Worm (Caenorhabditis elegans) whole organism, dauer: ENCODE results near the gene Y42G9A.2.

Source experiments
- unc-62 ChIP-seq: sonication (generic microtip); optimal IDR thresholded peaks from 2 replicates; lab custom pipeline; 2017; ENCODE audit warnings: missing biosample characterization, missing genetic modification reagents, missing genetic modification characterization

The Y42G9A.2 gene

DNA sequence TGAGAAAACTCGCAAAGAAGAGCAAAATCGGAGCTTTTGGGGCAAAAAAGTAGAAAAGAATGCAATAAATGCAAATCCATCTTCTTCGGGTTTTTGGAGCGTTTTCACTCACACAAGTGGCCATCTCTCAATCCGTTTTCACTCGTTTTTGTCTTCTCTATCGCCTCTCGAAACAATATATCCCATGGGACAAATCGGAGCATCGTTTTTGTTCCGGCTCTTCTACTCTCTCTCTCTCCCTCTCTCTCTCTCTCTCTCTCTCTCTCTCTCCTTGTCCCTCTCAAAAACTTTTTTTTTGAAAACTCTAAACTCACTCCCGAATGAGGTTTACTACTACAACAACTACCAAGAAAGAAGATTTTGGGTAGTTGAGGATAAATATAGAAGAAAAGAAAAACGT lies 6.5 kb upstream of the Y42G9A.2 start:
- TF ChIP-seq unc-62 (GFP tag; lab: Kevin White, UChicago) = no peak

DNA sequence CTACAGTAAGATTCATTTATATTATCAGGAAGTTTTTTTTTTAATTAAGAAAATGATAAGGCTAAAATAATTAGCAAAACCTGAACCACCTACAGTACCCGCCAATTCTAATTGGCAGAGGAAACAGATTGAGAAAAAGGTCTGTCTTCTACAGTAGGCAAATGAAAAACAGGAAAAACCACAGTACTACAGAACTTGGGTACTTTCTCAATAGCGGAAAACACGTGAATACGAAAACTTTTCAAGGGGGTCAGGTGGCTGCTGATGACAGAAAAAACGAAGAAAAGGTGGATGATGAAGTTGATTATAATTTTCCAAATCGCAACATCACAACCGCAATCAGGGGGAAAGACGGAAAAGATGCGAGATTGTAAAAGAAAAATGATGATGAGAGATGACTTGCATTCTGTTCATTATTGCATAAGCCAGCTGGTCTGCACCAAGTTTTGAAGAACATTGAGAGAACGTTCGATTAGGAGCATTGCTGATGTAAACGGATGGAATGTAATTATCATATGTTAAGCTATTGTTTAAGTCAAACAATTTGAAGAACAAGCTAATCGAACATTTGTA lies 3.5 kb upstream of the Y42G9A.2 start:
- TF ChIP-seq unc-62 (GFP tag; lab: Kevin White, UChicago) = no peak

DNA sequence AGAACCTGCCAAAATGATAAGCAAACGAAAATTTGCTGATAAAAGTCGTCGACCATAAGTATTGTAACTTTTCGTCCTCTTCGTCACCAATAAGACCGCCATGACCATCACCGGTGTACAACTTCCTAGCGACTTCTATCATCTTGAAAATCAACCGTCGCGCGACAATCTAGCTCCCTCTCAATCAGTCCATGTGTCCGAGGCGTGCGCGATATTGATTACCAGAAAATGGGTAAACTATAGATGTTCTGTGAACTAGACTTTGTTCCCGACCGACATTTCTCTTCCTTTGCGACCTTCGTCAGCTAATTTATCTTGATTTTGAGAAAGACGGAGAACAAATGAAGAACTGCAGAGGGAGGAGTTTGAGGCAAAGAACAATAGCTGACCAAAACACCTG lies 2.7 kb upstream of the Y42G9A.2 start:
- no peak for TF ChIP-seq unc-62 (GFP tag; lab: Kevin White, UChicago)

DNA sequence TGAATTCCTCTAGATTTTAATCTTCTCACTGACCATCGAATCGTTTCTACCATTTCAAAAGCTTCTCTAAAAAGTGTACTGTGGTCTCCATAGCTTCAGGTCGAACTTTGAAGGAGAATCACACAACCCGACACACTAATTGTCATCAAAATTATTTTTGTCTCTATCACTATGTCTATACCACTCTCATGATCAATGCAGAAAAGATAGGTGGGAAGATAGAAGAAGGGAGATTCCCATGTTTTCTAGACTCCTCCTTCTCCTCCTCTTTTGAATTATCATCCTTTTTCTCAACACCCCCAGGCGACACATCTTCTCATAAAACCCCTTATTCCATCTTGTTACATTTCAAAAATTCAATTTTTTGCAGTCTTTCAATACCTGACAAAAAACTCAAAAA lies 2.1 kb upstream of the Y42G9A.2 start, which contains the start of gene Y42G9A.3:
Y42G9A.3 (plus strand) TSS at position 363 of the 400 bp plus-strand sequence.
- TF ChIP-seq unc-62 (GFP tag; lab: Kevin White, UChicago) = no peak

DNA sequence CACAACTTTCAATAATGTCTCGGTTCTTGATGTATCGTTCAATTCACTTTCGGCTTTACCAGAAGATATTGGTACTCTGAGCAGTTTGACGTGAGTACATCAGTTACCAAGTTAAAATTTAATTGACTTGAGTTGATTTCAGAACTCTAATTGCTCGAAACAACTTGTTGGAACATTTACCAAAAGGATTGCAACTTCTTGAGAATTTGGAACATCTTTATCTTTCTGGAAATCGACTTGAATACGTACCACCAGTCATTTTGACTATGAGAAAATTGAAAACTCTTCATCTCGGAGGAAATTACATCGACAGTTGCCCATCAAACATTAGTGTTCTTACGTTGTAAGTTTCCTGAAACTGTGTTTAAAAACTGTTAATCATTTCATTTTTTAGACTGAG lies 1.2 kb upstream of the Y42G9A.2 start:
- TF ChIP-seq unc-62 (GFP tag; lab: Kevin White, UChicago) = no peak

DNA sequence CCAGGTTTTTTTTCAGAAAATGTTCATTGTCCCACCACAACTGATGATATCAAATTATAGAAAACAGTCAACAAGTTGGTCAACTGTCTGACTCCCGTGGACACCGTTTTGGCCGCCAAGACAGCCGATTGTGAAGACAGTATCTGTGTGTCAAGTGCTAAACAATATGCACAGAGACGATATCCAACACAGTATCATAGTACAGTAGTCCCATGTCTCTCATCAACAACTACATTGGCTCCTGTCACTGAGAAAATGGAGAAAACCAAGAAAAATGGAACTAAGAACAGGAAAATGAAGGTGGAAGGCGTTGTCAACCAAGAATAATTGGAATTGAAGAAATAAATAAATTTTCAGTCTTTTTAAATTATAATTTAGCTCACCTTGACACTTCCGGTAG lies 698 bp downstream of the Y42G9A.2 start:
- TF ChIP-seq unc-62 (GFP tag; lab: Kevin White, UChicago) = no peak

DNA sequence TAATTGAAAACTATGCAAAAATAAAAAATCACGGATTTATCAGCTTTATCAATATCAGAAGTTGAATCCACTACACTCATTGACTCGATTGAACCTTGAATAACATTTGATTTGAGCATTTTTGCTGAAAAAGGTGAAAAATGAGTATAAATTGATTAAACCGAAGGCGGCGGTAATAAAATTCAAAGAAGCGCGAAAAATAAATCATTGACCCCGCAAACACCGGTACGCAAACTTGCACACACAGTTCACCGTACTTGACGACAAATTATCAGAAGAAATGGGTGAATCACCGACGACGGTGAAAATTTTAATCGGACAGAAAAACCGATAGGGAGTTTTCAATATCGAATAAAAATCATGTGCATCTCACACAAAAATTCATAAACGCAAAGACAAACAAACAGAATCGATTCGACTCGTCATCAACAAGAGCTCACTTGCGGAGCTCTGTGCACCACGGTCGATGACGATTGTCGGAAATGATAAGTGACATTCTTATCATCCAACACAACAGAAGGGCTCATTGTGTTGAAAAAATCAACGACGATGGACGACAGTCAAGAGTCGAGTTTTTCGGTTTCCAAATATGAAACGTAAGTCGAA lies 1.6 kb downstream of the Y42G9A.2 start, which contains the start of the genes wht-7 and Y42G9A.1:
wht-7 (minus strand) TSS at position 131 of the 606 bp plus-strand sequence.
Y42G9A.1 (plus strand) TSS at position 495 of the 606 bp plus-strand sequence.
- TF ChIP-seq unc-62 (GFP tag; lab: Kevin White, UChicago) = no peak

DNA sequence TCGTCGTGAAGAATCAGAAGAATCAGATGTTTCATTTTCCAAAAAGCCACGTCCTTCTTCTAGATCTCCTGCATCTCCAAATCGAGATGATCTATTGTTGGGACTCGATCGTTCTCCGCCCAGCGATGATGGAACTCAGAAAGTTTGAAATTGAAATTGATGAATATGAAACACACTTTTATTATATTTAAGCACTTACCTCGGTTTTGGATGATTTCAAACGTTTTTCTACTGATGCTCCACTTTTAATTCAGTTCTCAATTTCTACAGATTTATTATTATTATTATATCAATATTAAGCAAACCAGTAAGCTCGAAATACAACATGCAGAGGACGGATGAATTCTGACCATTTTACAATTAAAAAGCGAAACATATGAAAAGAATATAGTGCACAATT lies 6.6 kb downstream of the Y42G9A.2 start:
- no peak for TF ChIP-seq unc-62 (GFP tag; lab: Kevin White, UChicago)

DNA sequence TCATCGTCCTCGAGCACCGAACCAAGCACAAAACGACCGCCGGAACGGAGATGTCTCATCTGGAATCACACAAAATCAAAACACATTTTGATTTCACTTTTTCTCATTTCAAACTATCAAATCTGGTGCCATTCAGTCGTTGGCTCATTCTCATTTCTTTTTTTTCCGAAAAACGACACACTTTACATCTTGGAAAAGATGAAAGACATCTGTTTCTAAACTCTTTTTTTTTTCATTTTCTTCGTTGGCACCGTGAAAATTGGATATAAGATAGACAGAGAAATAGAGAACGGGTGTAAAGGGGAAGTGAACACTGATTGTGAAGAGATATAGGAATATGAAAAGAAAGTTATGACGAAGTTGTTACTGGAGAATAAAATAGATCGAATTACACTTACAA lies 7.8 kb downstream of the Y42G9A.2 start:
- TF ChIP-seq unc-62 (GFP tag; lab: Kevin White, UChicago) = no peak

DNA sequence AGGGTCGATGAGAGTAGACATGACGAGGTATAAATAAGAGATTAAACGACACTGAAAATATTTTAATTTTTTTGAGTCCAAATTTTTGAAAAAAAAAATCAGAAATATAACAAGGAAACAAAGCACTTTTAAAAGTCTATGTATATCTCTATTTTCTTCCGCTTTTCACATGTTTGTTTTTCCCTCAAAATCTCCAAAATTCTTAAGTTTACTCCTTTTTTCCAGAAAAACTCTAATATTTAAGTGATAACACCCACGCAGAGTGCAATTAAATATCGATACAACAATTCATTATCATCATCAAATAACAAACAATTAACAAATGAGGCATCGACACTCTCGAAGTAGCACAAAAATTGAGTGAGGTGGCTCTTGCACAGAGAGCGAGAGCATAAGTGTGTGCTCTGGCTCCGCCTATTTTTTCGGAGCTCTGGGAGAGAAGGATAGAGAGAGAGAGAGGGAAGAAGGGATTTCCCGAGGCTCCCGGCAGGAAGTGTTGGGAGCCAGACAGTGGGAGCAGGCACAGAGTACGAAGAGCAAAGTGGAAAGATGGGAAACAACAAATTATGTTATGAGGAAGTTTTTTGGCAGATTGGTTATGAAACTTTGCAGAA lies 9.8 kb downstream of the Y42G9A.2 start, which contains the start of gene anmt-2:
anmt-2 (minus strand) TSS at position 51 of the 614 bp plus-strand sequence.
- no peak for TF ChIP-seq unc-62 (GFP tag; lab: Kevin White, UChicago)

DNA sequence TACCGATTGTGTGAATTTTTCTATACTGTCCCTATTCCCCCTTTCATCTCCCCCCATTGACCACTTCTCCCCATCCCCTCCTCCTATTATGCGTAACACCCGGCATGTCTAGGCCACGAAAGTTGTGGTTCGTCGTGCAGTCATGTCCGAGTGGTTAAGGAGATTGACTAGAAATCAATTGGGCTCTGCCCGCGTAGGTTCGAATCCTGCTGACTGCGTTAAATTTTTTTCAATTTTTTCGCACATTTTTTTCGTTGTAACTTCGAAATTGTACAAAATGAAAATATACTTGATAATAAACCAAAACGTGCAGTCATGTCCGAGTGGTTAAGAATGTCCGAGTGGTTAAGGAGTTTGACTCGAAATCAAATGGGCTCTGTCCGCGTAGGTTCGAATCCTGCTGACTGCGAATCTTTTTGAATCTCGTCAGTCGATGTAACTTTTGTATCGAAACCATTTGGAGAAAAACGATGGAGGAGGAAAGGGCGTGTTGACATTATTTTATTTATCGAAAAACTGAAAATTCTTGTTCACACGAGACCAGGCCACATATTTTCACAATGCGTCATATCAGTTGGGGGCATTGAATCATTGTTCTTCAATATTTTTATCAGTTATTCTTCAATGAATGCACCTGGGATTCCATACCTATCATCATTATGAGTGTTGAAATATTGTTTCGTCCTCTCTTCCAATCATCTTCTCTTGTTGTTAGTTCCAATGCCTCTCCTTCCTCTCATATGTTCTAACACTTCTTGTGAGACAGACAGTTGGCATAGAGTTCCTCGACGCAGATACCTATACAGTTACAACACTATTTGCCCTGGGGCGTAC lies 10.9 kb downstream of the Y42G9A.2 start, which contains the start of gene nfm-1:
nfm-1 (plus strand) TSS at position 812 of the 834 bp plus-strand sequence.
- TF ChIP-seq unc-62 (GFP tag; lab: Kevin White, UChicago) = no peak

DNA sequence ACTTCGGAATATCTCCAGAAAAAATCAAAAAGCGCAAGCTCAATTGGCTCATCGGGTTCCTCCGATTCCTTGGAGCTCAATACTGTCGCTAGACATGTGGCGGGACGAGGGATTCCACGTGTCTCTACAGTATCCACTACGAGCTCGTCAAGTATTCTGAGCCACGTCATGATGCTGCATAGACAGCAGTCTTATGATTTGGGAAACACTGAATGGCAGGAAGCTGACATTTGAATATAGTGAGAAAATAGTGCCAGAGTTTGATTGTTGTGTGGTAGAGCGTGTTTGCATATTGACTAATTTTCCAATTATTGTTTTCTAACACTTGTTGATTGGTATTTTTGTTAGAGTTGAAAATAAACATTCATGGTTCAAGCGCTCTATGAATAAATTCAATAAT lies 15.4 kb downstream of the Y42G9A.2 start:
- no peak for TF ChIP-seq unc-62 (GFP tag; lab: Kevin White, UChicago)

DNA sequence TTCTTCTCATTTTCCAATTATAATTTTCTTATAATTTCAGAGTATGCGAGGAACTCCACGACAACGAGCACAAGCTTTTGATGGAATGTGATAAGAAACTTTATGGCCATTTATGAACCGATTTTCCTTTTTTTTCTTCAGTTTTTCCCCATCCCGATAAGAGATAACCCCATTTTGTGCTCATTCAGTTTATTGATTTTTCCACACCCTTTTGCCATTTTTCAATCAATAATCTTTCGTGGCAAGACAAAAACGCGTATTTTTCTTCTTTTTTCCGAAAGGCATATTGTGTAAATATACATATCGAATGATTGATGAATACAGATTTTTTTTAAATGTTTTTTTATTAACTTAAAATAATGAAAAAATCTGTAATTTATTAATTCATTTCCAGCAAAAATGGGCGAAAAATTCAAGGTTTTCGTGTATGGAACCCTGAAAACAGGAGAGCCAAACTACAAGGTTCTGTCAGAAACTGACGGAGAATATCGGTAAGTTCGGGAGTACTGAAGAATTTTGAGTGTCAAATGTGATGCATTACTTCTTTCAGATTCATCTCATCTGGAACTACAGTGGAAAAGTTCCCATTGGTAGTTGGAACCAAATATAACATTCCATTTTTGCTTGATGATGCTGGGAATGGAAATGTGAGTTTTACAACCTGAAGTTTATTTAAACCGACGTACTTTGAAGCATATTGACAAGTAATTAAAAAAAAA lies 16.4 kb downstream of the Y42G9A.2 start, which contains the start of gene F42A10.9:
F42A10.9 (plus strand) TSS at position 321 of the 719 bp plus-strand sequence.
- TF ChIP-seq unc-62 (GFP tag; lab: Kevin White, UChicago) = no peak

DNA sequence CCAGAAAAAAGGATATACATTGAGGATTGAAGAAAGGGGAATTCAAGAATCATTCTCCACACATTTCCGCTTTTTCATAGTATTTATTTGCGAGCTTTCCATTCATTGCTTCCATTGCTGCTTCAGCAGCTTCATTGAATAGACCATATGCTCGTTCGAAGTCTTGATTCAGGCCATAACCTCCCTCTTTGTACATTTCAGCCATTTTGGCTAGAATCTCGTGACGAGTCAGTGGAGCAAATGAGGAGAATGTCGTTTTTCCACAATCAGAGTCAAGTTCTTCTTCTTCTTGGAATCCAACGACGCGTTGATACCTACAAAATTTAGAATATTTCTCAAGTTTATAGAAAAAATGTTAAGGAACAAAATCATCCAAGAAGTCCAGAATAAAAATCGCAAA lies 17.3 kb downstream of the Y42G9A.2 start:
- no peak for TF ChIP-seq unc-62 (GFP tag; lab: Kevin White, UChicago)

DNA sequence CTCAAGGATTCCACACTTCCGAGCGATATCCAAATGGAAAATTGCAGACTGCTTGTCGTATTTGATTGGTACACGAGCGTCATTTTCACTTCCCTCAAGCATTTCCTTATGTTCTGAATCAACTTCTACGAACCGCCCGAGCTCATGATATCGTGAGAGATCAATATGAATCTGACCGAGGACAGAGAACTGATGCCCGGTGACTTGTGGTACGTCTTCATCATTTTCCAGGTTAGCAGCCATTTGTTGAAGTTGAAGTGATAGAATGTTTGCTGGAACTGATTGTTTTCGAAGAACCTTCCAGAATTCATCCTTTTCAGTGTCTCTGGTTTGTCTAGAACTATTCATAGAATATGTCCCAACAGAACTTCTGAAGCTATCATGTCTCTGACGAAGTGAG lies 18.6 kb downstream of the Y42G9A.2 start:
- no peak for TF ChIP-seq unc-62 (GFP tag; lab: Kevin White, UChicago)
